Worm (Caenorhabditis elegans) whole organism, L3 larva: ENCODE data around the gene Y5H2B.3.

Source experiments
- R02D3.7 ChIP-seq: fragments of 150-350 bp; optimal IDR thresholded peaks from 2 replicates; lab custom pipeline; 2014; ENCODE audit warnings: missing biosample characterization, missing genetic modification characterization
- ceh-9 ChIP-seq: sonication (generic microtip); optimal IDR thresholded peaks from 2 replicates; lab custom pipeline; 2018; ENCODE audit warnings: missing biosample characterization, missing genetic modification characterization
- egl-27 ChIP-seq: sonication (generic microtip); optimal IDR thresholded peaks from 4 replicates; lab custom pipeline; 2017; ENCODE audit warnings: missing biosample characterization, missing genetic modification reagents, missing genetic modification characterization
- nhr-12 ChIP-seq: fragments of 150-350 bp; optimal IDR thresholded peaks from 2 replicates; lab custom pipeline; 2014; ENCODE audit warnings: missing biosample characterization, missing genetic modification characterization
- nhr-237 ChIP-seq: fragments of 150-350 bp; optimal IDR thresholded peaks from 2 replicates; lab custom pipeline; 2014; ENCODE audit warnings: missing biosample characterization, missing genetic modification characterization
- pqm-1 ChIP-seq: fragments of 150-350 bp; optimal IDR thresholded peaks from 2 replicates; lab custom pipeline; 2017; ENCODE audit warnings: missing biosample characterization, missing genetic modification characterization, inconsistent platforms
- snpc-4 ChIP-seq: fragments of 150-350 bp; optimal IDR thresholded peaks from 2 replicates; lab custom pipeline; 2014; ENCODE audit warnings: missing biosample characterization, missing genetic modification characterization
- unc-62 ChIP-seq: fragments of 150-350 bp; sonication (generic microtip); optimal IDR thresholded peaks from 4 replicates; lab custom pipeline; 2014; ENCODE audit warnings: missing biosample characterization, missing genetic modification reagents, missing genetic modification characterization

ce11 chrV:2163735-2164134, 24.4 kb upstream of the Y5H2B.3 start, which contains the start of gene str-255:
- TF ChIP-seq nhr-12 (tag; lab: Kevin White, UChicago) = no peak
- TF ChIP-seq R02D3.7 (tag; lab: Kevin White, UChicago) = no peak
- no peak for TF ChIP-seq nhr-237 (tag; lab: Kevin White, UChicago)
- no peak for TF ChIP-seq snpc-4 (tag; lab: Kevin White, UChicago)
- no peak for TF ChIP-seq ceh-9 (tag; lab: Kevin White, UChicago)
- no peak for TF ChIP-seq unc-62
- TF ChIP-seq egl-27 (tag; lab: Kevin White, UChicago) = no peak
- TF ChIP-seq pqm-1 (tag; lab: Kevin White, UChicago) = no peak
